Fruit fly (Drosophila melanogaster): Measurements from ENCODE around the gene kug.

kug gene

DNA sequence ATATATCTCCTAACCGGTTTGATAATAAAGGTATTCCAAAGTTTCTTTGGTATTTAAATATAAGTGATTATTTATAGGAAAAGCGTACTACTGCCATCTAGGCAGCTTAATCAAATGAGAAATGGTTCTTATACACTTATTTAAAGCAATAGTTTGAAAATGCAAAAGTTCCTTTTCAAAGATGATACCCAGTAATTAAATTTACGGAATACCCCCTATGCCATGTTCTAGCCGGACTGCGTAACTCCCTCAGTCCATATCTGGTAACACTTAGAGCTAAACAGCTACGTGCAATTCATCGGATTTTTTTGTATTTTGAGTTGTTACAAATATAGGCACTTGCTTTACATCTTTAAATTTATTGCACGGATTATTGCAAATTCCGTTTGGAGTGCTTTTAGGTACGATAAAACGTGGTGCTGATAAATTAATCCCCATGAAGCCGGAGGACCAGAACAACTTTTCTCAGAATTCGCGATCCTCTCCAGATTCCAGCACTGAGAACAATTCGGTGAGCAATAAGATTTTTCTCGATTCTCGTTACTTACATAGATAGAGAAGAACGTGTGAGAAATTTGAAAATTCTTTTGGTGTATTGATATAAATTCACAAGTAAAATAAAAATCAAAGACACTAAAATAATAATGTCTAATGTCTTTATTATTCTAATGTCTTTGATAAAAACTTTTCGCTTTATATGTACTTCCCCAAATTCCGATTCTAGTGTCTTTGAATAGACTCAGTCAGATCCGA is 2.4 kb upstream of the kug start, which contains the start of gene CG7668 (continued):
- TF ChIP-seq CG1602 (GFP tag; optimal IDR thresholded peaks at IDR 0.05) (peak; percentile 92), gro (GFP tag; optimal IDR thresholded peaks at IDR 0.05) (peak; percentile 88), Neu2 (GFP tag; optimal IDR thresholded peaks at IDR 0.05; ENCODE audit: borderline replicate concordance) (peak; percentile 8), CG13894 (tag; optimal IDR thresholded peaks at IDR 0.05) (peak; percentile 92), CG10274 (GFP tag; optimal IDR thresholded peaks at IDR 0.05) (peak; percentile 47), CG13287 (GFP tag; IDR thresholded peaks at IDR 0.05; ENCODE audit: partially characterized antibody) (peak; percentile 32; the same call in 1 of the 2 replicates), croc (GFP tag; conservative IDR thresholded peaks at IDR 0.05) (peak; percentile 74), H15 (GFP tag; IDR thresholded peaks at IDR 0.05) (peak; percentile 85; the same call in 2 of the 3 replicates), slp2 (GFP tag; optimal IDR thresholded peaks at IDR 0.05) (peak; percentile 86), CHES-1-like (GFP tag; optimal IDR thresholded peaks at IDR 0.05) (peak; percentile 84), Dip3 (GFP tag; optimal IDR thresholded peaks at IDR 0.05) (peak; percentile 79), CG12155 (GFP tag; optimal IDR thresholded peaks at IDR 0.05) (peak; percentile 85), Hsf (GFP tag; optimal IDR thresholded peaks at IDR 0.05) (peak; percentile 90), nom (GFP tag; optimal IDR thresholded peaks at IDR 0.05) (peak; percentile 87), CG9727 (GFP tag; optimal IDR thresholded peaks at IDR 0.05) (peak; percentile 90), insv (GFP tag; optimal IDR thresholded peaks at IDR 0.05) (peak in 1 of 2 experiments; percentile 64), Bgb (GFP tag; IDR thresholded peaks at IDR 0.05; ENCODE audit: partially characterized antibody) (no peak), tup (GFP tag; optimal IDR thresholded peaks at IDR 0.05) (peak; percentile 23), Ets65A (GFP tag) (peak; percentile 97), C15 (GFP tag; IDR thresholded peaks at IDR 0.05) (peak; percentile 79; the same call in 1 of the 3 replicates), CG18619 (GFP tag; optimal IDR thresholded peaks at IDR 0.05) (peak; percentile 81), zen2 (GFP tag; IDR thresholded peaks at IDR 0.05; ENCODE audit: partially characterized antibody) (no peak), CG17186 (GFP tag; optimal IDR thresholded peaks at IDR 0.05) (peak; percentile 70), CG31224 (GFP tag; IDR thresholded peaks at IDR 0.05) (no peak), CG34224 (GFP tag; IDR thresholded peaks at IDR 0.05; ENCODE audit: partially characterized antibody) (peak; percentile 13; the same call in 1 of the 3 replicates), CG17912 (GFP tag; optimal IDR thresholded peaks at IDR 0.05) (peak; percentile 39), eyg (GFP tag; optimal IDR thresholded peaks at IDR 0.05) (peak; percentile 58), CG9817 (tag; optimal IDR thresholded peaks at IDR 0.05) (peak; percentile 88), chif (GFP tag; optimal IDR thresholded peaks at IDR 0.05) (peak; percentile 71 to 91), CG6654 (GFP tag; optimal IDR thresholded peaks at IDR 0.05) (peak; percentile 67), CG7839 (tag; optimal IDR thresholded peaks at IDR 0.05) (peak; percentile 91), Ptx1 (GFP tag; IDR thresholded peaks at IDR 0.05) (peak; percentile 92), CG34376 (GFP tag; optimal IDR thresholded peaks at IDR 0.05) (peak; percentile 81), Doc2 (GFP tag; IDR thresholded peaks at IDR 0.05) (no peak), CG6791 (GFP tag; IDR thresholded peaks at IDR 0.05; ENCODE audit: partially characterized antibody) (no peak), CG10462 (GFP tag; optimal IDR thresholded peaks at IDR 0.05) (peak; percentile 63), gce (GFP tag; IDR thresholded peaks at IDR 0.05) (no peak; the same call in 2 of the 3 replicates), bowl (GFP tag; IDR thresholded peaks at IDR 0.05) (peak; percentile 86), sc (optimal IDR thresholded peaks at IDR 0.05) (no peak), sc (GFP tag; optimal IDR thresholded peaks at IDR 0.05) (peak; percentile 58), Jarid2 (GFP tag; optimal IDR thresholded peaks at IDR 0.05) (peak; percentile 25), zf30C (GFP tag; optimal IDR thresholded peaks at IDR 0.05) (peak; percentile 88), Lim3 (GFP tag; IDR thresholded peaks at IDR 0.05) (no peak; the same call in 1 of the 2 replicates), HLH4C (GFP tag; IDR thresholded peaks at IDR 0.05; ENCODE audit: partially characterized antibody) (peak; percentile 44; the same call in 2 of the 3 replicates), CG12236 (GFP tag; optimal IDR thresholded peaks at IDR 0.05) (peak; percentile 83), Taf1 (GFP tag; IDR thresholded peaks at IDR 0.05) (peak; percentile 81; the same call in 1 of the 2 replicates), CG31441 (GFP tag; IDR thresholded peaks at IDR 0.05) (peak; percentile 94), trh (GFP tag; optimal IDR thresholded peaks at IDR 0.05) (peak; percentile 82), CG13123 (GFP tag; optimal IDR thresholded peaks at IDR 0.05) (peak; percentile 81)

Measured in whole organism, embryonic.